Worm (Caenorhabditis elegans) whole organism, young adult: ENCODE data around the gene nlp-69.
A peak's percentile ranks its signal among the peaks of the same experiment; 100 is the strongest.

ENCODE experiments used
- B0035.1 ChIP-seq: sonication (generic microtip); optimal IDR thresholded peaks from 2 replicates; lab custom pipeline; 2016; ENCODE audit warnings: missing genetic modification characterization, mild to moderate bottlenecking, missing compliant biosample characterization, missing genotype, missing genetic modification reagents
- C06A6.2 ChIP-seq: fragments of 200-800 bp; sonication (Bioruptor generic); conservative IDR thresholded peaks from 2 replicates; pipeline ENCODE4 v1.3.6; 2022; ENCODE audit warnings: missing genetic modification characterization, missing compliant biosample characterization
- C17E4.6 ChIP-seq: fragments of 200-800 bp; sonication (Bioruptor generic); IDR thresholded peaks from 2 replicates; pipeline ENCODE4 v1.3.6; 2022; ENCODE audit warnings: missing genetic modification reagents, missing genetic modification characterization, missing compliant biosample characterization
- D2030.7 ChIP-seq: fragments of 200-800 bp; sonication (Bioruptor generic); IDR thresholded peaks from 2 replicates; pipeline ENCODE4 v1.3.6; 2022; ENCODE audit warnings: missing genetic modification reagents, missing genetic modification characterization, missing compliant biosample characterization
- F10E7.11 ChIP-seq: sonication (generic microtip); optimal IDR thresholded peaks from 2 replicates; lab custom pipeline; 2017; ENCODE audit warnings: mild to moderate bottlenecking, missing genetic modification characterization, moderate library complexity, missing compliant biosample characterization
- F23B12.7 ChIP-seq: sonication (generic microtip); optimal IDR thresholded peaks from 2 replicates; lab custom pipeline; 2017; ENCODE audit warnings: missing genetic modification characterization, mild to moderate bottlenecking, missing compliant biosample characterization, antibody characterized with exemption, moderate library complexity; ENCODE audit not compliant: insufficient read depth
- F49E8.2 ChIP-seq: sonication (generic microtip); optimal IDR thresholded peaks from 3 replicates; lab custom pipeline; 2017; ENCODE audit warnings: missing genetic modification characterization, mild to moderate bottlenecking, missing compliant biosample characterization, antibody characterized with exemption, moderate library complexity; ENCODE audit not compliant: insufficient read depth
- F52B5.7 ChIP-seq: sonication (generic microtip); optimal IDR thresholded peaks from 2 replicates; lab custom pipeline; 2016; ENCODE audit warnings: mild to moderate bottlenecking, missing genetic modification characterization, missing compliant biosample characterization
- T26A5.8 ChIP-seq: sonication (generic microtip); optimal IDR thresholded peaks from 2 replicates; lab custom pipeline; 2016; ENCODE audit warnings: missing genetic modification characterization, missing compliant biosample characterization
- Y53G8AR.9 ChIP-seq: fragments of 200-800 bp; sonication (Bioruptor generic); conservative IDR thresholded peaks from 2 replicates; pipeline ENCODE4 v1.3.6; 2022; ENCODE audit warnings: missing genetic modification reagents, missing genetic modification characterization, missing compliant biosample characterization
- Y56A3A.18 ChIP-seq: fragments of 200-800 bp; sonication (Bioruptor generic); IDR thresholded peaks from 2 replicates; pipeline ENCODE4 v1.3.6; 2022; ENCODE audit warnings: missing genetic modification reagents, missing genetic modification characterization, missing compliant biosample characterization
- Y79H2A.3 ChIP-seq: fragments of 200-800 bp; sonication (Bioruptor generic); conservative IDR thresholded peaks from 2 replicates; pipeline ENCODE4 v1.3.6; 2022; ENCODE audit warnings: missing genetic modification reagents, missing genetic modification characterization, missing compliant biosample characterization
- aptf-3 ChIP-seq: fragments of 200-800 bp; sonication (Bioruptor generic); IDR thresholded peaks from 2 replicates; pipeline ENCODE4 v1.3.6; 2022; ENCODE audit warnings: missing genetic modification characterization, missing compliant biosample characterization
- athp-1 ChIP-seq: sonication (generic microtip); optimal IDR thresholded peaks from 2 replicates; lab custom pipeline; 2017; ENCODE audit warnings: mild to moderate bottlenecking, missing genetic modification characterization, missing compliant biosample characterization
- attf-5 ChIP-seq: fragments of 200-800 bp; sonication (Bioruptor generic); optimal IDR thresholded peaks from 2 replicates; lab custom pipeline; 2018; ENCODE audit warnings: mild to moderate bottlenecking, missing genetic modification characterization, missing compliant biosample characterization
- attf-6 ChIP-seq: fragments of 200-800 bp; sonication (Bioruptor generic); IDR thresholded peaks from 2 replicates; pipeline ENCODE4 v1.3.6; 2022; ENCODE audit warnings: missing genetic modification reagents, missing genetic modification characterization, missing compliant biosample characterization
- ceh-27 ChIP-seq: fragments of 200-800 bp; sonication (Bioruptor generic); optimal IDR thresholded peaks from 2 replicates; lab custom pipeline; 2018; ENCODE audit warnings: mild to moderate bottlenecking, missing genetic modification characterization, moderate library complexity, missing compliant biosample characterization
- chd-7 ChIP-seq: sonication (generic microtip); optimal IDR thresholded peaks from 2 replicates; lab custom pipeline; 2016; ENCODE audit warnings: mild to moderate bottlenecking, missing genetic modification characterization, moderate library complexity, missing compliant biosample characterization
- egl-44 ChIP-seq: fragments of 200-800 bp; sonication (Bioruptor generic); IDR thresholded peaks from 2 replicates; pipeline ENCODE4 v1.3.6; 2022; ENCODE audit warnings: missing genetic modification reagents, missing genetic modification characterization, missing compliant biosample characterization
- egrh-3 ChIP-seq: fragments of 200-800 bp; sonication (Bioruptor generic); IDR thresholded peaks from 2 replicates; pipeline ENCODE4 v1.3.6; 2022; ENCODE audit warnings: missing genetic modification reagents, missing genetic modification characterization, missing compliant biosample characterization
- let-526 ChIP-seq: fragments of 200-800 bp; sonication (Bioruptor generic); IDR thresholded peaks from 2 replicates; pipeline ENCODE4 v1.3.6; 2022; ENCODE audit warnings: missing genetic modification reagents, missing genetic modification characterization, missing compliant biosample characterization
- lin-26 ChIP-seq: fragments of 200-800 bp; sonication (Bioruptor generic); IDR thresholded peaks from 2 replicates; pipeline ENCODE4 v1.3.6; 2022; ENCODE audit warnings: missing genetic modification reagents, missing genetic modification characterization, missing compliant biosample characterization
- lsy-27 ChIP-seq: sonication (generic microtip); optimal IDR thresholded peaks from 2 replicates; lab custom pipeline; 2017; ENCODE audit warnings: missing genetic modification characterization, mild to moderate bottlenecking, missing compliant biosample characterization, antibody characterized with exemption, missing genotype, borderline replicate concordance; ENCODE audit not compliant: insufficient read depth
- madf-10 ChIP-seq: sonication (generic microtip); optimal IDR thresholded peaks from 2 replicates; lab custom pipeline; 2016; ENCODE audit warnings: mild to moderate bottlenecking, missing genetic modification characterization, missing compliant biosample characterization
- madf-3 ChIP-seq: fragments of 200-800 bp; sonication (Bioruptor generic); IDR thresholded peaks from 2 replicates; pipeline ENCODE4 v1.3.6; 2022; ENCODE audit warnings: missing genetic modification reagents, missing genetic modification characterization, missing compliant biosample characterization
- madf-6 ChIP-seq: fragments of 200-800 bp; sonication (Bioruptor generic); IDR thresholded peaks from 2 replicates; pipeline ENCODE4 v1.3.6; 2022; ENCODE audit warnings: missing genetic modification reagents, missing genetic modification characterization, missing compliant biosample characterization
- madf-8 ChIP-seq: fragments of 200-800 bp; sonication (Bioruptor generic); conservative IDR thresholded peaks from 2 replicates; pipeline ENCODE4 v1.3.6; 2022; ENCODE audit warnings: missing genetic modification reagents, missing genetic modification characterization, missing compliant biosample characterization
- rec-8 ChIP-seq, 2 experiments: sonication (generic microtip); optimal IDR thresholded peaks; 2 replicates each; lab custom pipeline; 2016; ENCODE audit warnings: mild to moderate bottlenecking in 2 of 2, missing genetic modification characterization in 2 of 2, missing genetic modification reagents in 2 of 2, missing genotype in 2 of 2, missing biosample characterization in 1 of 2, missing compliant biosample characterization in 1 of 2, moderate library complexity in 1 of 2
- snpc-1.3 ChIP-seq: sonication (generic microtip); optimal IDR thresholded peaks from 2 replicates; lab custom pipeline; 2017; ENCODE audit warnings: missing genetic modification characterization, mild to moderate bottlenecking, missing compliant biosample characterization, antibody characterized with exemption, moderate library complexity, missing genotype, missing genetic modification reagents; ENCODE audit not compliant: insufficient read depth
- snpc-3.4 ChIP-seq: sonication (generic microtip); optimal IDR thresholded peaks from 2 replicates; lab custom pipeline; 2017; ENCODE audit warnings: missing genetic modification characterization, mild to moderate bottlenecking, missing compliant biosample characterization, antibody characterized with exemption, moderate library complexity, missing genotype, missing genetic modification reagents
- snpc-4 ChIP-seq, 5 experiments: fragments of 150-350 bp in 1 of 5; sonication (generic microtip) in 4 of 5; optimal IDR thresholded peaks; 2 replicates each; lab custom pipeline; 2014 to 2018; ENCODE audit warnings: missing genetic modification characterization in 5 of 5, missing biosample characterization in 3 of 5, antibody characterized with exemption in 2 of 5, mild to moderate bottlenecking in 2 of 5, missing compliant biosample characterization in 2 of 5, missing genotype in 2 of 5, moderate library complexity in 2 of 5, missing genetic modification reagents in 1 of 5
- sptf-2 ChIP-seq: fragments of 200-800 bp; sonication (Bioruptor generic); optimal IDR thresholded peaks from 2 replicates; lab custom pipeline; 2018; ENCODE audit warnings: mild to moderate bottlenecking, missing genetic modification characterization, missing compliant biosample characterization
- tbx-9 ChIP-seq: sonication (generic microtip); optimal IDR thresholded peaks from 2 replicates; lab custom pipeline; 2016; ENCODE audit warnings: borderline replicate concordance, missing genetic modification characterization, inconsistent platforms, missing compliant biosample characterization
- unc-62 ChIP-seq: fragments of 150-350 bp; optimal IDR thresholded peaks from 2 replicates; lab custom pipeline; 2014; ENCODE audit warnings: missing biosample characterization, missing genetic modification reagents, missing genetic modification characterization
- ztf-3 ChIP-seq: fragments of 200-800 bp; sonication (Bioruptor generic); optimal IDR thresholded peaks from 2 replicates; lab custom pipeline; 2018; ENCODE audit warnings: mild to moderate bottlenecking, missing genetic modification characterization, missing compliant biosample characterization
- ztf-6 ChIP-seq: fragments of 200-800 bp; sonication (Bioruptor generic); IDR thresholded peaks from 2 replicates; pipeline ENCODE4 v1.3.6; 2022; ENCODE audit warnings: missing genetic modification reagents, missing genetic modification characterization, missing compliant biosample characterization

The nlp-69 gene

DNA sequence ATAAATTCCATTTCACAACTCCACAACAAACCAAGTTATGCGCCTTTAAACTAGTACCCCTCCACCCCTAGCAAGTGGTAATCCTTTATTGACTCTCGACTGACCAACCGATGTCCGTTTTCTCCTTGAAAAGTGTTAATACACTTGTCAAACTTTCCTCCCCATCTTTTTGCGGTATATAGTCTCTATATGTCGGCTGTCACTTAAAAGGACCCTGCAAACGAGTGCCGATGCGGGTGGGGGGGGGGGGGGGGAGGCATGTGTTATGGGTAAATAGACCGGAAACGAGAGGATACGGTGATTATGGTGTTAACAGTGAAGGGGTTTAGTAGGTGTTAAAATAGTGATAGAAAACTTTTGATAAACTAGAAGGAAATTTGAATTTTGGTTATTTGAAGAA lies 29.7 kb downstream of the nlp-69 start (continued):
- TF ChIP-seq tbx-9 (tag; lab: Kevin White, UChicago) (no peak), T26A5.8 (tag; lab: Kevin White, UChicago) (no peak)

- TF ChIP-seq snpc-4 (GFP tag; optimal IDR thresholded peaks at IDR 0.05; lab: Kevin White, UChicago) (no peak), snpc-4 (tag; optimal IDR thresholded peaks at IDR 0.05; lab: Kevin White, UChicago) (no peak), let-526 (GFP tag; lab: Robert Waterston, UW) (no peak), ztf-6 (GFP tag; lab: Robert Waterston, UW) (no peak), madf-10 (tag; lab: Kevin White, UChicago) (no peak), C17E4.6 (GFP tag; lab: Robert Waterston, UW) (no peak), D2030.7 (GFP tag; lab: Robert Waterston, UW) (no peak), ceh-27 (no peak), unc-62 (GFP tag; lab: Kevin White, UChicago) (no peak), C06A6.2 (GFP tag; lab: Robert Waterston, UW) (no peak), egl-44 (GFP tag; lab: Robert Waterston, UW) (no peak), lin-26 (GFP tag; lab: Robert Waterston, UW) (no peak), Y53G8AR.9 (no peak), attf-6 (GFP tag; lab: Robert Waterston, UW) (no peak), chd-7 (no peak), F52B5.7 (tag; lab: Kevin White, UChicago) (no peak)
Measured at ce11 chrV:20064076-20064475, 30.7 kb downstream of the nlp-69 start, which contains the start of gene ttx-1. Gene ttx-1 (minus strand): TSS chrV:20064176.

- TF ChIP-seq ztf-3 (GFP tag; lab: Kevin White, UChicago) (no peak), egrh-3 (GFP tag; lab: Robert Waterston, UW) (peak; percentile 37; the same call in 1 of the 2 replicates)
Measured at ce11 chrV:20061498-20061897, 33.3 kb downstream of the nlp-69 start.

DNA sequence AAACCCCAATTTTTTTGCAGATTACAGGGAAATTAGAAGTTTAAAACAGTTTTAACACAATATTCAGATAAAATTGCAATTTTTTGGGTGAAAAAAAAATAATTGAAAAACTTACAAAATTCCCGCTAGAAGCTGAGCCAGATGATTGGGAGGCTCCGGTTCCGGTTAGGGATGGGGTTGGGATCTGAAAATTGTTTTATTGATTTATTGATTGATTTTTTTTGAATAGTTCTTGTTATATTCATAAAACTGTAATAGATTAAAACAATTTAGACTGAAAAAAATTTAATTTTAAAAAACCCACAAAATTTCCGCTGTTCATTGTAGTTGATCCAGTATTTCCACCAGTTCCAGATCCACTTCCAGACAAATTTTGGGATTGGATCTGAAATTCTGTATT lies 35.4 kb downstream of the nlp-69 start:
- TF ChIP-seq F49E8.2 (tag; lab: Kevin White, UChicago) (no peak), madf-3 (GFP tag; lab: Robert Waterston, UW) (no peak), let-526 (GFP tag; lab: Robert Waterston, UW) (no peak), madf-10 (tag; lab: Kevin White, UChicago) (no peak), rec-8 (tag; optimal IDR thresholded peaks at IDR 0.05; lab: Kevin White, UChicago) (no peak), aptf-3 (GFP tag; lab: Robert Waterston, UW) (no peak), attf-5 (GFP tag; lab: Kevin White, UChicago) (no peak), athp-1 (no peak), F10E7.11 (tag; lab: Kevin White, UChicago) (no peak), snpc-3.4 (no peak), madf-6 (GFP tag; lab: Robert Waterston, UW) (no peak), madf-8 (no peak)

DNA sequence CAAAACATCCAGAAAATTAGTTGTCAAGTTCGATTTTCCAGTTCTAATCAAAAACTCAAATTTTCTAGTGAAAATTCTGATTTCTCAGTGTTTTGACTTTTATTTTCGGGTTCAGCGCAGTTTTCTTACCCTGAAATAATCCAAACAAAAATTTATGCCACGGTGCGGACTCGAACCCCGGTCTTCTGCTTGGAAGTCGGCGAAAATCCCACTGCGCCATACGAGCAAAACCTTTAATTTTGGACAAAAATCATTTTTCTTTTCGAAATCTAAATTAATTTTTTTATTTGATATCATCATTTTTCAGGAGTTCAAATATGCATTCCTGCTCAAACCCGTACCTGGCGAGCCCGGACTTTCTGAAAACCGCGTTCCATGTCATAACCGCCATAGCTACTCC lies 45.7 kb downstream of the nlp-69 start, which contains the start of gene srh-233:
Gene srh-233, plus strand, starts transcription at position 301 of the 400 bp plus-strand sequence.
- no peak for TF ChIP-seq Y56A3A.18
- no peak for TF ChIP-seq snpc-1.3 (tag; lab: Kevin White, UChicago)
- no peak for TF ChIP-seq sptf-2 (GFP tag; lab: Kevin White, UChicago)
- no peak for TF ChIP-seq B0035.1 (tag; lab: Kevin White, UChicago)
- no peak for TF ChIP-seq Y79H2A.3 (GFP tag; lab: Robert Waterston, UW)
- no peak for TF ChIP-seq lsy-27 (tag; lab: Kevin White, UChicago)
- TF ChIP-seq F23B12.7 (tag; lab: Kevin White, UChicago) = no peak
- TF ChIP-seq, all 124 proteins: peak for 0
